Worm (Caenorhabditis elegans) whole organism, young adult: Measurements from ENCODE around the gene C09E7.8.

Source experiments
- F22D6.2 ChIP-seq: sonication (generic microtip); optimal IDR thresholded peaks from 2 replicates; lab custom pipeline; 2016; ENCODE audit warnings: mild to moderate bottlenecking, missing genetic modification characterization, missing compliant biosample characterization
- ama-1 ChIP-seq, 3 experiments: fragments of 150-350 bp in 1 of 3; sonication (generic microtip) in 2 of 3; optimal IDR thresholded peaks; 2 replicates each; lab custom pipeline; 2014 to 2018; ENCODE audit warnings: missing biosample characterization in 2 of 3, missing genetic modification characterization in 2 of 3, missing genetic modification reagents in 2 of 3
- dpl-1 ChIP-seq: fragments of 150-350 bp; optimal IDR thresholded peaks from 2 replicates; lab custom pipeline; 2014; ENCODE audit warnings: missing biosample characterization, missing genetic modification reagents, missing genetic modification characterization
- hsf-1 ChIP-seq: fragments of 200-800 bp; sonication (Bioruptor generic); IDR thresholded peaks from 2 replicates; pipeline ENCODE4 v1.3.6; 2022; ENCODE audit warnings: missing genetic modification reagents, missing genetic modification characterization, missing compliant biosample characterization
- repo-1 ChIP-seq: sonication (generic microtip); optimal IDR thresholded peaks from 2 replicates; lab custom pipeline; 2017; ENCODE audit warnings: mild to moderate bottlenecking, missing genetic modification characterization, missing compliant biosample characterization
- snpc-4 ChIP-seq, 5 experiments: fragments of 150-350 bp in 1 of 5; sonication (generic microtip) in 4 of 5; optimal IDR thresholded peaks; 2 replicates each; lab custom pipeline; 2014 to 2018; ENCODE audit warnings: missing genetic modification characterization in 5 of 5, missing biosample characterization in 3 of 5, antibody characterized with exemption in 2 of 5, mild to moderate bottlenecking in 2 of 5, missing compliant biosample characterization in 2 of 5, missing genotype in 2 of 5, moderate library complexity in 2 of 5, missing genetic modification reagents in 1 of 5
- tlf-1 ChIP-seq: fragments of 200-800 bp; sonication (Bioruptor generic); optimal IDR thresholded peaks from 2 replicates; lab custom pipeline; 2018; ENCODE audit warnings: mild to moderate bottlenecking, missing genetic modification characterization, missing compliant biosample characterization
- unc-62 ChIP-seq: fragments of 150-350 bp; optimal IDR thresholded peaks from 2 replicates; lab custom pipeline; 2014; ENCODE audit warnings: missing biosample characterization, missing genetic modification reagents, missing genetic modification characterization
- ztf-22 ChIP-seq: fragments of 200-800 bp; sonication (Bioruptor generic); optimal IDR thresholded peaks from 2 replicates; lab custom pipeline; 2018; ENCODE audit warnings: mild to moderate bottlenecking, missing genetic modification characterization, moderate library complexity, missing compliant biosample characterization

- TF ChIP-seq ztf-22 (GFP tag; lab: Kevin White, UChicago), result peak; percentile 16
- no peak for TF ChIP-seq F22D6.2 (tag; lab: Kevin White, UChicago)
- TF ChIP-seq ama-1 (optimal IDR thresholded peaks at IDR 0.05; lab: Kevin White, UChicago), result peak; percentile 80
- TF ChIP-seq ama-1 (GFP tag; optimal IDR thresholded peaks at IDR 0.05; lab: Kevin White, UChicago), result peak in 1 of 2 experiments; percentile 52
- peak; percentile 91 for TF ChIP-seq repo-1 (tag; lab: Kevin White, UChicago)
- TF ChIP-seq dpl-1 (GFP tag; lab: Kevin White, UChicago), result peak; percentile 13
- peak; percentile 85 for TF ChIP-seq tlf-1 (GFP tag; lab: Kevin White, UChicago)
- no peak for TF ChIP-seq unc-62 (GFP tag; lab: Kevin White, UChicago)
- TF ChIP-seq hsf-1 (GFP tag; lab: Robert Waterston, UW), result no peak; the same call in 1 of the 2 replicates
- TF ChIP-seq snpc-4 (GFP tag; optimal IDR thresholded peaks at IDR 0.05; lab: Kevin White, UChicago), result no peak
- TF ChIP-seq snpc-4 (tag; optimal IDR thresholded peaks at IDR 0.05; lab: Kevin White, UChicago), result peak in 3 of 4 experiments; percentile 50 to 64 (median 53)
These were observed 47.7 kb upstream of the C09E7.8 start for ce11 chrIII:6606022-6606467.
